Worm (Caenorhabditis elegans) whole organism, early embryonic: Measurements from ENCODE around the gene got-1.2.
A peak's percentile ranks its signal among the peaks of the same experiment; 100 is the strongest.

Source experiments
- B0310.2 ChIP-seq: sonication (generic microtip); optimal IDR thresholded peaks from 2 replicates; lab custom pipeline; 2016; ENCODE audit warnings: mild to moderate bottlenecking, missing genetic modification characterization, missing compliant biosample characterization
- F13C5.2 ChIP-seq: sonication (generic microtip); optimal IDR thresholded peaks from 2 replicates; lab custom pipeline; 2017; ENCODE audit warnings: mild to moderate bottlenecking, missing genetic modification characterization, inconsistent platforms, missing compliant biosample characterization
- aly-1 ChIP-seq: sonication (generic microtip); optimal IDR thresholded peaks from 2 replicates; lab custom pipeline; 2016; ENCODE audit warnings: missing genetic modification characterization, missing compliant biosample characterization
- ama-1 ChIP-seq: fragments of 150-350 bp; optimal IDR thresholded peaks from 2 replicates; lab custom pipeline; 2014
- ceh-13 ChIP-seq: fragments of 200-800 bp; sonication (Bioruptor generic); optimal IDR thresholded peaks from 2 replicates; lab custom pipeline; 2018; ENCODE audit warnings: mild to moderate bottlenecking, missing genetic modification characterization, missing compliant biosample characterization
- ceh-36 ChIP-seq: sonication (generic microtip); optimal IDR thresholded peaks from 2 replicates; lab custom pipeline; 2016; ENCODE audit warnings: missing genetic modification characterization, inconsistent platforms, missing compliant biosample characterization
- ets-7 ChIP-seq: sonication (generic microtip); optimal IDR thresholded peaks from 2 replicates; lab custom pipeline; 2016; ENCODE audit warnings: missing genotype, missing genetic modification characterization, missing compliant biosample characterization
- flt-1 ChIP-seq: fragments of 200-800 bp; sonication (Bioruptor generic); IDR thresholded peaks from 2 replicates; pipeline ENCODE4 v1.3.6; 2022; ENCODE audit warnings: missing genetic modification characterization, missing compliant biosample characterization
- hmbx-1 ChIP-seq: sonication (generic microtip); optimal IDR thresholded peaks from 2 replicates; lab custom pipeline; 2016; ENCODE audit warnings: mild to moderate bottlenecking, missing genetic modification characterization, missing compliant biosample characterization
- hmg-4 ChIP-seq: fragments of 200-800 bp; sonication (Bioruptor generic); optimal IDR thresholded peaks from 2 replicates; lab custom pipeline; 2018; ENCODE audit warnings: mild to moderate bottlenecking, missing genetic modification characterization, missing compliant biosample characterization
- hnd-1 ChIP-seq: sonication (generic microtip); optimal IDR thresholded peaks from 2 replicates; lab custom pipeline; 2016; ENCODE audit warnings: missing genetic modification characterization, missing compliant biosample characterization
- pes-1 ChIP-seq: fragments of 200-800 bp; sonication (Bioruptor generic); IDR thresholded peaks from 2 replicates; pipeline ENCODE4 v1.3.6; 2022; ENCODE audit warnings: missing genetic modification reagents, missing genetic modification characterization, missing compliant biosample characterization
- scrt-1 ChIP-seq: fragments of 200-800 bp; sonication (Bioruptor generic); IDR thresholded peaks from 2 replicates; pipeline ENCODE4 v1.3.6; 2022; ENCODE audit warnings: missing genetic modification characterization, missing compliant biosample characterization
- sea-1 ChIP-seq: fragments of 200-800 bp; sonication (Bioruptor generic); conservative IDR thresholded peaks from 2 replicates; pipeline ENCODE4 v1.3.6; 2022; ENCODE audit warnings: missing genetic modification characterization, missing compliant biosample characterization
- tbx-11 ChIP-seq: fragments of 200-800 bp; sonication (Bioruptor generic); IDR thresholded peaks from 2 replicates; pipeline ENCODE4 v1.3.6; 2022; ENCODE audit warnings: missing genetic modification characterization, missing compliant biosample characterization
- tbx-37 ChIP-seq: fragments of 200-800 bp; sonication (Bioruptor generic); conservative IDR thresholded peaks from 2 replicates; pipeline ENCODE4 v1.3.6; 2022; ENCODE audit warnings: missing genetic modification reagents, missing genetic modification characterization, missing compliant biosample characterization
- tra-4 ChIP-seq: sonication (generic microtip); optimal IDR thresholded peaks from 2 replicates; lab custom pipeline; 2017; ENCODE audit warnings: missing genetic modification characterization, missing compliant biosample characterization

Gene got-1.2

DNA sequence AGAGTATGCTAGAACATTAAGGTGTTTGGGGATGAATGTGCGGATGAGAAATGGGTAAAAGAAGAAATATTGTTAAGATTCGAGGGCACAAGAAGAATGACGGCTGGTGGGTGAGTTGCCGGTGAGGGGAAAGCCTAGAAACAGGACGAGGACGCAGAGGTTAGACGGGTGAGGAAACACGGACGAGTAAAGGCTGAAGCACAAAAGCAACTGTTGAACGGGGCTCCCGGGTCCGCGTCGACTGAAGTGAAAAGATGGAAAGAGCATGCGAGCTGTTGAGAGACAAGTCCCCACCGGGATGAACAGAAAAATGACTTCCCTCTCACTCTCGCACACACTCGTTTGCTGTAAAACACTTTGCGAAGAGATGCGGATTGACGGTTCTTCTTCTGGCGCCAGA lies 19.0 kb upstream of the got-1.2 start:
- TF ChIP-seq pes-1 (no peak), hmbx-1 (tag; lab: Kevin White, UChicago) (no peak), ceh-36 (tag; lab: Kevin White, UChicago) (no peak), hnd-1 (no peak)

DNA sequence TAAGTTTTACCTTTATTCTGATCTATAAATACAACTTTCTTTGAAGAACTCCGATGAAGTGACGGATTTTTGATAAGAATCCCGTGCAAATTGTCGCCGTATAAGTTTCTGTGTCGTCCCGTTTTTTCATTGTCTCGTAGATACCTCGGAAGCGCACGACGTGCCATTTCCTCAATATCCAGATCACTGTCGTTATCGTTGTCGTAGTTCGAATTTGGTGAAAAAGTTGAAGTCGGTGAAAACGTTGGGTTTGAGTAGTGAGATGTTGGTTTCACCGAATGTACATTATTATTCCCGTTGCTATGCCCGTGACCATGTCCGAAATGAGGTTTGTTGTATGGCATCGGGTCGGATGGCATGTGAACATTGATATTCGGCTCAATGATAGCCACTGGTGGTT lies 16.8 kb upstream of the got-1.2 start:
- TF ChIP-seq F13C5.2: no peak
- TF ChIP-seq tbx-11 (GFP tag; lab: Robert Waterston, UW): no peak
- TF ChIP-seq ceh-13 (GFP tag; lab: Kevin White, UChicago): no peak
- no peak for TF ChIP-seq tbx-37 (GFP tag; lab: Robert Waterston, UW)
- TF ChIP-seq tra-4 (tag; lab: Kevin White, UChicago): no peak
- TF ChIP-seq hmg-4: no peak
- no peak for TF ChIP-seq ama-1 (lab: Kevin White, UChicago)
- TF ChIP-seq sea-1 (GFP tag; lab: Robert Waterston, UW): no peak
- TF ChIP-seq B0310.2 (tag; lab: Kevin White, UChicago): no peak
- TF ChIP-seq pes-1: no peak
- no peak for TF ChIP-seq scrt-1 (GFP tag; lab: Robert Waterston, UW)

DNA sequence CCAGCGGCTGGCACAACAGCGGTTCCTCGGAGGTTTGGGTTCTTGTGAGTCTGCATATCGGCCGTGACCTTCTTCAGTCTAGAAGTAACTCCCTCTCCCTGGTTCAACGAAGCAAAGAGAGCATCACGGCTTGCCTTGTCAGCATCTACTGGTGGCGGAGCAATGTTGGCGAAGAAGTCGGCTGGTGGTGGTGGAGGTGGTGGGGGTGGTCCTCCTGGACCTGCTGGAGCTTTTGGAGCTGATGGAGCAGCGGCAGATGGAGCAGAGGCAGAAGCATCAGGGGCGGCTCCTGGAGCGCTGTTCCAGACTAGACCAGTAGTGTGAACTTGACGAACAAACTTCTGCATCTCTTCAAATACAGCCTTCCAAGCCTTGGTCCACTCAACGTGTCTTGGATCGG lies 15.6 kb upstream of the got-1.2 start:
- TF ChIP-seq ets-7 (tag; lab: Kevin White, UChicago) (no peak), scrt-1 (GFP tag; lab: Robert Waterston, UW) (no peak), tbx-11 (GFP tag; lab: Robert Waterston, UW) (no peak), B0310.2 (tag; lab: Kevin White, UChicago) (no peak), hmg-4 (no peak), ceh-36 (tag; lab: Kevin White, UChicago) (no peak), tra-4 (tag; lab: Kevin White, UChicago) (no peak), pes-1 (no peak), F13C5.2 (no peak), hmbx-1 (tag; lab: Kevin White, UChicago) (no peak), aly-1 (no peak), flt-1 (no peak), ceh-13 (GFP tag; lab: Kevin White, UChicago) (no peak), sea-1 (GFP tag; lab: Robert Waterston, UW) (no peak), ama-1 (lab: Kevin White, UChicago) (no peak)

DNA sequence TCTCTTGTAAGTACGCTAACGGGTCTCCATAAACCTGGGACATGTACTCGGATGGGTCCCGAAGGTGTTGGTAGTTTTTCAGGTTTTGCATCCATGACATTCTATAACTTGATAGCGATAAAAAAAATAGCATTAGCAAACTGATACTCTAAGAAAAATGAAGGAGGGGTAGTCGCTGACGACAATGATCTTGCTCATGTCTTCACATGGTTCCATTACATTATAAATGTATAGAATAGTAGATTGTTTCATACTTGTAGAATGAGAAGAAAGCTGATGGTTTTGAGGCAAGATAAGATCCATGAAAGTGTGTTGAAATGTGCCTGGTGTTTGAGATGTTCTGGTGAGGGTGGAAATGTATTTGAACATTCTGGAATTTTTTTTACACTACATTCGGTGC lies 14.1 kb upstream of the got-1.2 start, which contains the start of gene mec-4:
mec-4 (minus strand) TSS at position 101 of the 400 bp plus-strand sequence.
- TF ChIP-seq sea-1 (GFP tag; lab: Robert Waterston, UW): no peak
- no peak for TF ChIP-seq tra-4 (tag; lab: Kevin White, UChicago)
- TF ChIP-seq ama-1 (lab: Kevin White, UChicago): no peak
- no peak for TF ChIP-seq ceh-36 (tag; lab: Kevin White, UChicago)
- no peak for TF ChIP-seq ceh-13 (GFP tag; lab: Kevin White, UChicago)
- TF ChIP-seq tbx-37 (GFP tag; lab: Robert Waterston, UW): no peak
- no peak for TF ChIP-seq hmg-4
- no peak for TF ChIP-seq aly-1
- no peak for TF ChIP-seq flt-1
- TF ChIP-seq pes-1: no peak
- TF ChIP-seq B0310.2 (tag; lab: Kevin White, UChicago): no peak
- TF ChIP-seq hmbx-1 (tag; lab: Kevin White, UChicago): no peak
- TF ChIP-seq ets-7 (tag; lab: Kevin White, UChicago): no peak
- no peak for TF ChIP-seq tbx-11 (GFP tag; lab: Robert Waterston, UW)
- no peak for TF ChIP-seq scrt-1 (GFP tag; lab: Robert Waterston, UW)

DNA sequence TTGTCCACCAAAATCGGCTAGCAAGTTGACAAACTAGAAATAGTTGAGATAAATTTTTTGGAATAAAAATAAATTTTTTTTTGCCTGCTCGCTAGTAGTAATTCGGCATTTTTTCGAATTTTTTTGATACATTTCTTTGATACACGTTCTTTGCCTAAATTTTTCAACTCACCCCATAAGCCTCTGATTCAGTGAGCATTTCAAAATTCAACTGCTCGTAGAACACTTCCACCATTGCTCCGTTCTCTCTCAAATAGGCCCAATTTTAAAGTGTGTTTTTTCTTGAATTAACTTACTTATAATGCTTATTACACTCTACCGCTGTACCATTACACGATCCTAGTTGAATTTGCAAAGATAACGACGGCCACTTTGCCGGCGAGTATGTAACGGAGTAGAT lies 10.6 kb upstream of the got-1.2 start:
- TF ChIP-seq flt-1 (no peak), hnd-1 (no peak), F13C5.2 (no peak), hmg-4 (no peak), B0310.2 (tag; lab: Kevin White, UChicago) (no peak), hmbx-1 (tag; lab: Kevin White, UChicago) (no peak), sea-1 (GFP tag; lab: Robert Waterston, UW) (no peak), ceh-36 (tag; lab: Kevin White, UChicago) (no peak), scrt-1 (GFP tag; lab: Robert Waterston, UW) (no peak), tbx-11 (GFP tag; lab: Robert Waterston, UW) (no peak), aly-1 (no peak), ama-1 (lab: Kevin White, UChicago) (no peak), tra-4 (tag; lab: Kevin White, UChicago) (no peak), ets-7 (tag; lab: Kevin White, UChicago) (no peak), tbx-37 (GFP tag; lab: Robert Waterston, UW) (no peak), pes-1 (no peak)

DNA sequence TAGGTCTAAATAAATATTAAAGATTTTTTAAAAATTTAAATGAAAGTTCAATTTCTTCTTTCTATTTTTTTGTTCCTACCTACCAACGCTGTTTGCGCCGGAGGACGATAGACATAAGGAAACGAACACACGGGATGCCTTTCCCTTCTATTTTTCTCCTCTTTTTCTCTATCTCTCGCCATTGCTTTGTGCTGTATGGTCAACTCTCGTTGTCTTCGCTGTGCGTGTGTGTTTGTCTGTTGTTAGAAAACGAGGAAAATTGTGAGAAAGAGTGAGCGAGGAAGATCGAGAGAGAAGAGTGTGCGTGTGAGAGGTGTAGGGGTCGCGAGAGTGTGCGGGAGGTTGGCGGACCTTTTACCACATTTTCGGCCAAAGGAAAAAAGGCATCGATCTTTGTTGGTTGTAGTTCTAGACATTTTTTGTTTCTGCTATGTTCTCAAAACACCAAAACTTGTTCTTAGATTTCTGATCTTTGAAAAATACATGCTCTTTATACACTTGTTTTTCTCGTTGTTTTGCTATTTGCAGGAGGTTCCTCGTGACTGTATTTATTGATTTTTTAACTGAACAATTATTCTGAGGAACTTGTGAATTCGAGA lies 6.2 kb upstream of the got-1.2 start:
- TF ChIP-seq tbx-11 (GFP tag; lab: Robert Waterston, UW): no peak
- no peak for TF ChIP-seq aly-1
- no peak for TF ChIP-seq ama-1 (lab: Kevin White, UChicago)
- no peak for TF ChIP-seq sea-1 (GFP tag; lab: Robert Waterston, UW)
- no peak for TF ChIP-seq hnd-1
- TF ChIP-seq B0310.2 (tag; lab: Kevin White, UChicago): no peak
- TF ChIP-seq tra-4 (tag; lab: Kevin White, UChicago): no peak
- TF ChIP-seq pes-1: no peak
- TF ChIP-seq ceh-36 (tag; lab: Kevin White, UChicago): no peak
- peak; percentile 42 for TF ChIP-seq F13C5.2
- TF ChIP-seq tbx-37 (GFP tag; lab: Robert Waterston, UW): no peak
- TF ChIP-seq ets-7 (tag; lab: Kevin White, UChicago): no peak
- TF ChIP-seq flt-1: no peak
- peak; percentile 37 for TF ChIP-seq hmg-4
- TF ChIP-seq ceh-13 (GFP tag; lab: Kevin White, UChicago): no peak
- TF ChIP-seq hmbx-1 (tag; lab: Kevin White, UChicago): no peak
- TF ChIP-seq scrt-1 (GFP tag; lab: Robert Waterston, UW): no peak

DNA sequence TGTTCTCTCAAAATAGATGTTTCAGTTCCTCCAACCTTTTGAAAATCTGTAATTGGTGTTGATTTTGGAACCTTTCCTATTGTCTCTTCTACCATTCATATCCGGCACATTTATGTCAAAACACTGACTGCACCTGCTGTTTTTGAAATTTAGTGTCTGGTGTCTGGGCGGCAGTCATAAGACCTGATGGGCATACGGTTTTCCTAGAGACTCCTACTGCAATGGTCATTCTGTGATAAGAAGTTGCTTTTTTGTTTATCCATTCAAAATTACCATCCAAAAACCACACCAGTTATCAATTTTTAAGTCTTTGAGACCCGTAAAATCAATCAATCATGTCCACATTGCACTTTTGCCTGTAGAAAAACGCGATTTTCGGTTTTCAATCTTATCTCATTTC lies 5.7 kb upstream of the got-1.2 start:
- no peak for TF ChIP-seq ets-7 (tag; lab: Kevin White, UChicago)
- no peak for TF ChIP-seq F13C5.2
- no peak for TF ChIP-seq ama-1 (lab: Kevin White, UChicago)
- no peak for TF ChIP-seq pes-1
- no peak for TF ChIP-seq hnd-1
- TF ChIP-seq sea-1 (GFP tag; lab: Robert Waterston, UW): no peak
- no peak for TF ChIP-seq tbx-11 (GFP tag; lab: Robert Waterston, UW)
- TF ChIP-seq ceh-36 (tag; lab: Kevin White, UChicago): no peak
- no peak for TF ChIP-seq tra-4 (tag; lab: Kevin White, UChicago)
- TF ChIP-seq aly-1: no peak
- no peak for TF ChIP-seq B0310.2 (tag; lab: Kevin White, UChicago)
- no peak for TF ChIP-seq hmg-4
- TF ChIP-seq hmbx-1 (tag; lab: Kevin White, UChicago): no peak
- TF ChIP-seq ceh-13 (GFP tag; lab: Kevin White, UChicago): no peak
- TF ChIP-seq flt-1: no peak
- TF ChIP-seq tbx-37 (GFP tag; lab: Robert Waterston, UW): no peak
- no peak for TF ChIP-seq scrt-1 (GFP tag; lab: Robert Waterston, UW)
